Worm (Caenorhabditis elegans) whole organism, L4/young adult: ENCODE measurements around the gene atx-3.

Experiments
- W03F9.2 ChIP-seq: fragments of 150-350 bp; optimal IDR thresholded peaks from 2 replicates; lab custom pipeline; 2014; ENCODE audit warnings: missing biosample characterization, missing genetic modification characterization
- dao-5 ChIP-seq: sonication (generic microtip); optimal IDR thresholded peaks from 2 replicates; lab custom pipeline; 2016; ENCODE audit warnings: missing genotype, missing genetic modification characterization, moderate library complexity, missing compliant biosample characterization

ce11 chrV:15550408-15550807 is 26.8 kb downstream of the atx-3 start:
- TF ChIP-seq W03F9.2 (tag; lab: Kevin White, UChicago) (no peak), dao-5 (no peak)
